Worm (Caenorhabditis elegans): ENCODE measurements around the gene T13C5.3.

- TF ChIP-seq saeg-2 (GFP tag; IDR thresholded peaks at IDR 0.05) (no peak), dpl-1 (GFP tag; optimal IDR thresholded peaks at IDR 0.05) (no peak), madf-5 (GFP tag; IDR thresholded peaks at IDR 0.05) (no peak), pqm-1 (tag; optimal IDR thresholded peaks at IDR 0.05) (no peak), ama-1 (optimal IDR thresholded peaks at IDR 0.05) (no peak), nhr-11 (tag; optimal IDR thresholded peaks at IDR 0.05) (no peak), lin-15B (tag; optimal IDR thresholded peaks at IDR 0.05) (no peak)
Measured at ce11 chrX:6184709-6185108, 6.4 kb downstream of the T13C5.3 start, which contains the start of gene T13C5.2.

All from whole organism, L4 larva.